Worm (Caenorhabditis elegans) whole organism, L4/young adult: ENCODE measurements around the gene F35E8.1.

Experiments used
- W03F9.2 ChIP-seq: fragments of 150-350 bp; optimal IDR thresholded peaks from 2 replicates; lab custom pipeline; 2014; ENCODE audit warnings: missing biosample characterization, missing genetic modification characterization
- him-1 ChIP-seq: sonication (generic microtip); optimal IDR thresholded peaks from 2 replicates; lab custom pipeline; 2016; ENCODE audit warnings: missing genotype, missing genetic modification reagents, missing genetic modification characterization, missing compliant biosample characterization

DNA sequence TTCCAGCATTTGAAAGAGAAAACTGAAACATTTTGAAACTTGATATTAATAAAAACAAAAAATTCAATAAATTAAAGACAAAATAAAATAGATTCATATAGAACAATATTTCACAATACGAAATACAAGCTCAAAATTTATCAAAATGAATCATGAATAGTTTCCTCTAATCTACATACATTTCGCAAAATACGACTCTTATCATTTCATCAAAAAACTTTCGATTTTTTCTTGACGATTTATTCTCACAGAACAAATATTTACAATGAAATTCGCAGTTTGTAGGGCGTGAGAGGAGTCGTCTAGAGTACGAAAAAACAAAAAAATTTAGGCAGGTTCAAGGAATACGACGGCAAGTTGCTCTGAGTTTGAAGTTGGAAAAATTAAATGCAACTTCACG is 15.3 kb downstream of the F35E8.1 start:
- TF ChIP-seq him-1 (tag; lab: Kevin White, UChicago) (no peak), W03F9.2 (tag; lab: Kevin White, UChicago) (no peak)
